Fruit fly (Drosophila melanogaster) whole organism, embryonic: Measurements from ENCODE around the gene Stim.

Experiments used
- CG1024 ChIP-seq: fragments of 200-800 bp; sonication (Bioruptor generic); IDR thresholded peaks from 2 replicates; pipeline ENCODE4 v1.3.6; 2022; ENCODE audit warnings: missing biosample characterization, missing genetic modification characterization
- CG10462 ChIP-seq: fragments of 200-800 bp; sonication (Bioruptor generic); optimal IDR thresholded peaks from 2 replicates; lab custom pipeline; 2016; ENCODE audit warnings: missing biosample characterization, missing genetic modification characterization
- CG11085 ChIP-seq: fragments of 200-800 bp; sonication (Bioruptor generic); IDR thresholded peaks from 2 replicates; pipeline ENCODE4 v1.3.6; 2022; ENCODE audit warnings: missing biosample characterization, missing genetic modification characterization
- CG12104 ChIP-seq: fragments of 200-800 bp; sonication (Bioruptor generic); optimal IDR thresholded peaks from 3 replicates; lab custom pipeline; 2016; ENCODE audit warnings: missing biosample characterization, missing genetic modification characterization
- CG15073 ChIP-seq: fragments of 200-800 bp; sonication (Bioruptor generic); optimal IDR thresholded peaks from 2 replicates; lab custom pipeline; 2016; ENCODE audit warnings: missing biosample characterization, missing genetic modification characterization
- CG17802 ChIP-seq: fragments of 200-800 bp; sonication (Bioruptor generic); optimal IDR thresholded peaks from 2 replicates; lab custom pipeline; 2018; ENCODE audit warnings: missing biosample characterization, mild to moderate bottlenecking, missing genetic modification characterization, moderate library complexity
- CG18619 ChIP-seq: fragments of 200-800 bp; sonication (Bioruptor generic); optimal IDR thresholded peaks from 3 replicates; lab custom pipeline; 2017; ENCODE audit warnings: missing biosample characterization, mild to moderate bottlenecking, missing genetic modification characterization
- CG18764 ChIP-seq: fragments of 200-800 bp; sonication (Bioruptor generic); optimal IDR thresholded peaks from 3 replicates; lab custom pipeline; 2016; ENCODE audit warnings: missing biosample characterization, missing genetic modification characterization
- CG2120 ChIP-seq: fragments of 200-800 bp; sonication (Bioruptor generic); optimal IDR thresholded peaks from 3 replicates; lab custom pipeline; 2016; ENCODE audit warnings: missing biosample characterization, missing genetic modification characterization
- CG2875 ChIP-seq: fragments of 200-800 bp; sonication (Bioruptor generic); optimal IDR thresholded peaks from 2 replicates; lab custom pipeline; 2017; ENCODE audit warnings: missing biosample characterization, mild to moderate bottlenecking, missing genetic modification characterization, missing genetic modification reagents
- CG4360 ChIP-seq: fragments of 200-800 bp; sonication (Bioruptor generic); IDR thresholded peaks from 2 replicates; pipeline ENCODE4 v1.3.6; 2022; ENCODE audit warnings: missing biosample characterization, missing genetic modification characterization
- CG4617 ChIP-seq: fragments of 200-800 bp; sonication (Bioruptor generic); optimal IDR thresholded peaks from 3 replicates; lab custom pipeline; 2016; ENCODE audit warnings: missing biosample characterization, missing genetic modification characterization, borderline replicate concordance
- CG4820 ChIP-seq: fragments of 200-800 bp; sonication (Bioruptor generic); optimal IDR thresholded peaks from 3 replicates; lab custom pipeline; 2016; ENCODE audit warnings: missing biosample characterization, missing genetic modification characterization
- CG5245 ChIP-seq: fragments of 200-800 bp; sonication (Bioruptor generic); optimal IDR thresholded peaks from 3 replicates; lab custom pipeline; 2016; ENCODE audit warnings: missing biosample characterization, missing genetic modification characterization
- CG7372 ChIP-seq: fragments of 200-800 bp; sonication (Bioruptor generic); IDR thresholded peaks from 2 replicates; pipeline ENCODE4 v1.3.6; 2022; ENCODE audit warnings: missing biosample characterization, missing genetic modification characterization
- CG7987 ChIP-seq: fragments of 200-800 bp; sonication (Bioruptor generic); optimal IDR thresholded peaks from 2 replicates; lab custom pipeline; 2018; ENCODE audit warnings: missing biosample characterization, mild to moderate bottlenecking, missing genetic modification characterization, moderate library complexity
- Camta ChIP-seq: fragments of 200-800 bp; sonication (Bioruptor generic); optimal IDR thresholded peaks from 2 replicates; lab custom pipeline; 2016; ENCODE audit warnings: missing biosample characterization, missing genetic modification characterization
- Dll ChIP-seq: fragments of 200-800 bp; sonication (Bioruptor generic); IDR thresholded peaks from 4 replicates; pipeline ENCODE4 v1.3.6; 2022; ENCODE audit warnings: missing biosample characterization, missing genetic modification characterization; ENCODE audit not compliant: partially characterized antibody
- Dp ChIP-seq: fragments of 200-800 bp; sonication (Bioruptor generic); optimal IDR thresholded peaks from 2 replicates; lab custom pipeline; 2018; ENCODE audit warnings: missing biosample characterization, mild to moderate bottlenecking, missing genetic modification characterization, moderate library complexity
- Dref ChIP-seq: fragments of 200-800 bp; sonication (Bioruptor generic); IDR thresholded peaks from 2 replicates; pipeline ENCODE4 v1.3.6; 2022; ENCODE audit warnings: missing biosample characterization, missing genetic modification characterization
- E2f2 ChIP-seq: fragments of 200-800 bp; sonication (Bioruptor generic); IDR thresholded peaks from 2 replicates; pipeline ENCODE4 v1.3.6; 2022; ENCODE audit warnings: missing biosample characterization, missing genetic modification characterization
- Hr78 ChIP-seq, 2 experiments: fragments of 200-800 bp in 1 of 2; fragments of >200 bp in 1 of 2; sonication (Bioruptor generic) in 1 of 2; optimal IDR thresholded peaks; 2 replicates each; lab custom pipeline; 2017 to 2019; ENCODE audit warnings: missing biosample characterization in 2 of 2, missing genetic modification characterization in 2 of 2, mild to moderate bottlenecking in 1 of 2, moderate library complexity in 1 of 2
- MBD-R2 ChIP-seq: fragments of 200-800 bp; sonication (Bioruptor generic); IDR thresholded peaks from 2 replicates; pipeline ENCODE4 v1.3.6; 2022; ENCODE audit warnings: missing biosample characterization, missing genetic modification characterization
- MESR4 ChIP-seq: fragments of 200-800 bp; sonication (Bioruptor generic); optimal IDR thresholded peaks from 2 replicates; lab custom pipeline; 2018; ENCODE audit warnings: missing biosample characterization, mild to moderate bottlenecking, missing genetic modification characterization, moderate library complexity
- NC2α ChIP-seq: fragments of 200-800 bp; sonication (Bioruptor generic); optimal IDR thresholded peaks from 2 replicates; lab custom pipeline; 2016; ENCODE audit warnings: missing biosample characterization, missing genetic modification characterization
- Pdp1 ChIP-seq, 2 experiments: fragments of 200-800 bp; sonication (Bioruptor generic); optimal IDR thresholded peaks; 3 replicates each; lab custom pipeline; 2016; ENCODE audit warnings: missing biosample characterization in 2 of 2, missing genetic modification characterization in 2 of 2, mild to moderate bottlenecking in 1 of 2, moderate library complexity in 1 of 2
- TFAM ChIP-seq: fragments of 200-800 bp; sonication (Bioruptor generic); optimal IDR thresholded peaks from 2 replicates; lab custom pipeline; 2017; ENCODE audit warnings: missing biosample characterization, missing genetic modification characterization, inconsistent platforms
- aop ChIP-seq: fragments of 200-800 bp; sonication (Bioruptor generic); IDR thresholded peaks from 2 replicates; pipeline ENCODE4 v1.3.6; 2022; ENCODE audit warnings: missing biosample characterization, missing genetic modification characterization
- dan ChIP-seq: fragments of 200-800 bp; sonication (Bioruptor generic); IDR thresholded peaks from 2 replicates; pipeline ENCODE4 v1.3.6; 2022; ENCODE audit warnings: missing biosample characterization, missing genetic modification characterization
- dmrt11E ChIP-seq: fragments of 200-800 bp; sonication (Bioruptor generic); optimal IDR thresholded peaks from 3 replicates; lab custom pipeline; 2018; ENCODE audit warnings: missing biosample characterization, mild to moderate bottlenecking, missing genetic modification characterization, moderate library complexity
- dmrt99B ChIP-seq: fragments of 200-800 bp; sonication (Bioruptor generic); optimal IDR thresholded peaks from 2 replicates; lab custom pipeline; 2018; ENCODE audit warnings: missing biosample characterization, mild to moderate bottlenecking, missing genetic modification characterization, moderate library complexity
- en ChIP-seq: fragments of 200-800 bp; sonication (Bioruptor generic); optimal IDR thresholded peaks from 2 replicates; lab custom pipeline; 2016; ENCODE audit warnings: missing biosample characterization, missing genetic modification characterization
- ewg ChIP-seq: fragments of 200-800 bp; sonication (Bioruptor generic); optimal IDR thresholded peaks from 3 replicates; lab custom pipeline; 2017; ENCODE audit warnings: mild to moderate bottlenecking, missing biosample characterization, missing genetic modification reagents, missing genetic modification characterization
- eyg ChIP-seq: fragments of 200-800 bp; sonication (Bioruptor generic); optimal IDR thresholded peaks from 3 replicates; lab custom pipeline; 2016; ENCODE audit warnings: missing biosample characterization, missing genetic modification characterization
- her ChIP-seq: fragments of 200-800 bp; sonication (Bioruptor generic); optimal IDR thresholded peaks from 2 replicates; lab custom pipeline; 2016; ENCODE audit warnings: missing biosample characterization, missing genetic modification characterization
- hkb ChIP-seq, 2 experiments: fragments of 200-800 bp in 1 of 2; fragments of >200 bp in 1 of 2; sonication (Bioruptor generic) in 1 of 2; IDR thresholded peaks in 1 of 2; optimal IDR thresholded peaks in 1 of 2; 2 replicates each; pipeline versions ENCODE4 v1.3.6 to Lab custom; 2017 to 2022; ENCODE audit warnings: missing biosample characterization in 1 of 2, missing genetic modification characterization in 1 of 2
- jigr1 ChIP-seq: fragments of 200-800 bp; sonication (Bioruptor generic); IDR thresholded peaks from 3 replicates; pipeline ENCODE4 v1.3.6; 2022; ENCODE audit warnings: missing biosample characterization, missing genetic modification characterization
- lmd ChIP-seq: fragments of 200-800 bp; sonication (Bioruptor generic); IDR thresholded peaks from 2 replicates; pipeline ENCODE4 v1.3.6; 2022; ENCODE audit warnings: missing biosample characterization, missing genetic modification characterization
- mirr ChIP-seq: fragments of 200-800 bp; sonication (Bioruptor generic); optimal IDR thresholded peaks from 3 replicates; lab custom pipeline; 2018; ENCODE audit warnings: missing biosample characterization, mild to moderate bottlenecking, missing genetic modification characterization
- onecut ChIP-seq: fragments of 200-800 bp; sonication (Bioruptor generic); IDR thresholded peaks from 2 replicates; pipeline ENCODE4 v1.3.6; 2022; ENCODE audit warnings: missing biosample characterization, missing genetic modification characterization
- org-1 ChIP-seq: fragments of 200-800 bp; sonication (Bioruptor generic); optimal IDR thresholded peaks from 2 replicates; lab custom pipeline; 2017; ENCODE audit warnings: missing biosample characterization, missing genetic modification characterization
- phol ChIP-seq: fragments of 200-800 bp; sonication (Bioruptor generic); optimal IDR thresholded peaks from 3 replicates; lab custom pipeline; 2018; ENCODE audit warnings: missing biosample characterization, mild to moderate bottlenecking, missing genetic modification characterization, moderate library complexity
- rib ChIP-seq: fragments of 200-800 bp; sonication (Bioruptor generic); IDR thresholded peaks from 2 replicates; pipeline ENCODE4 v1.3.6; 2022; ENCODE audit warnings: missing biosample characterization, missing genetic modification characterization
- schlank ChIP-seq: fragments of 200-800 bp; sonication (Bioruptor generic); optimal IDR thresholded peaks from 2 replicates; lab custom pipeline; 2018; ENCODE audit warnings: missing biosample characterization, mild to moderate bottlenecking, missing genetic modification characterization
- slou ChIP-seq: fragments of 200-800 bp; sonication (Bioruptor generic); optimal IDR thresholded peaks from 3 replicates; lab custom pipeline; 2016; ENCODE audit warnings: missing biosample characterization, missing genetic modification characterization
- so ChIP-seq: fragments of 200-800 bp; sonication (Bioruptor generic); IDR thresholded peaks from 3 replicates; pipeline ENCODE4 v1.3.6; 2022; ENCODE audit warnings: missing biosample characterization, missing genetic modification characterization
- sob ChIP-seq: fragments of 200-800 bp; sonication (Bioruptor generic); IDR thresholded peaks from 2 replicates; pipeline ENCODE4 v1.3.6; 2022; ENCODE audit warnings: missing biosample characterization, missing genetic modification characterization
- stwl ChIP-seq: fragments of 200-800 bp; sonication (Bioruptor generic); optimal IDR thresholded peaks from 3 replicates; lab custom pipeline; 2018; ENCODE audit warnings: missing biosample characterization, mild to moderate bottlenecking, missing genetic modification characterization, moderate library complexity
- unc-4 ChIP-seq: fragments of 200-800 bp; sonication (Bioruptor generic); IDR thresholded peaks from 2 replicates; pipeline ENCODE4 v1.3.6; 2022; ENCODE audit warnings: missing biosample characterization, missing genetic modification characterization; ENCODE audit not compliant: partially characterized antibody
- unpg ChIP-seq: fragments of 200-800 bp; sonication (Bioruptor generic); optimal IDR thresholded peaks from 3 replicates; lab custom pipeline; 2018; ENCODE audit warnings: missing biosample characterization, mild to moderate bottlenecking, missing genetic modification characterization, moderate library complexity

Gene Stim

DNA sequence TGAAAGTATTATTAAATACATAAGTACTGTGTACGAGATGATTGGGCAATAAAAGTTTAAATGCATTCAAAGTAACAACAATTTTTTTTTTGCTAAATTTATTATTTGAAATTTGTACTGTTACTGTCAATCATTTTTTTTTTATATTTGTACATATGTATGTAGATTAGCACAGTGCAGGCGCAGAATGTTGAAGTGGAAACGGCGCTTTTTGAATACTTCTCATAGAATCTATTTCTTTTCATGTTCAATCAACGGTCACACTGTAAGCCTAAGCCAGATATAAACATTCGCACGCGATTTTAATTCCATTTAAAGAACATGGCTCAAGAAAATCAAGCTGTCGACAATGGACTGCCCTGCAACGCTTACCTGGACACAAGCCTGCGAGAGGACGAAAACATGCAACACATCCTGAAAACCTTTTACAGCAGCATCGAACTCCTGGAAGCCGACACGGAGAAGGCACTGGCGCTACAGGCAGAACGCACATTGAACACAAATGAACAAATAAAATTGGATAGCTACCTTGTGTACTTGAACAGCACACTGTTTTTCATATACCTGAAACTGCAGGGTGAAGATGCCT is 4.6 kb upstream of the Stim start, which contains the start of gene Rrp47 (continued):
- TF ChIP-seq rib (GFP tag; lab: Robert Waterston, UW) (no peak), aop (no peak), mirr (GFP tag; lab: Kevin White, UChicago) (no peak), unpg (GFP tag; lab: Kevin White, UChicago) (no peak), CG1024 (GFP tag; lab: Robert Waterston, UW) (peak; percentile 76), CG15073 (GFP tag; lab: Kevin White, UChicago) (no peak), hkb (optimal IDR thresholded peaks at IDR 0.05; lab: Kevin White, UChicago) (no peak), hkb (GFP tag; IDR thresholded peaks at IDR 0.05; lab: Robert Waterston, UW) (0 out of 2 replicates have a peak, but pooled peaks have one; percentile 16), onecut (GFP tag; lab: Robert Waterston, UW) (no peak), Camta (GFP tag; lab: Kevin White, UChicago) (no peak), NC2α (GFP tag; lab: Kevin White, UChicago) (no peak), phol (tag; lab: Kevin White, UChicago) (peak; percentile 1), dan (GFP tag; lab: Robert Waterston, UW) (no peak), her (GFP tag; lab: Kevin White, UChicago) (peak; percentile 58), org-1 (GFP tag; lab: Kevin White, UChicago) (no peak), eyg (GFP tag; lab: Kevin White, UChicago) (no peak), slou (GFP tag; lab: Kevin White, UChicago) (no peak), unc-4 (GFP tag; lab: Robert Waterston, UW) (no peak), CG7987 (GFP tag; lab: Kevin White, UChicago) (no peak), jigr1 (GFP tag; lab: Robert Waterston, UW) (no peak), MESR4 (peak; percentile 83), CG4820 (GFP tag; lab: Kevin White, UChicago) (no peak), Dll (no peak), so (GFP tag; lab: Robert Waterston, UW) (no peak), en (GFP tag; lab: Kevin White, UChicago) (no peak), CG10462 (GFP tag; lab: Kevin White, UChicago) (no peak), Dp (GFP tag; lab: Kevin White, UChicago) (peak; percentile 14), CG7372 (GFP tag; lab: Robert Waterston, UW) (no peak), ewg (GFP tag; lab: Kevin White, UChicago) (peak; percentile 1), stwl (tag; lab: Kevin White, UChicago) (peak; percentile 78), CG11085 (no peak), dmrt99B (tag; lab: Kevin White, UChicago) (no peak), Hr78 (GFP tag; optimal IDR thresholded peaks at IDR 0.05; lab: Kevin White, UChicago) (no peak), Dref (GFP tag; lab: Robert Waterston, UW) (no peak), CG2120 (GFP tag; lab: Kevin White, UChicago) (no peak), lmd (GFP tag; lab: Robert Waterston, UW) (no peak), E2f2 (GFP tag; lab: Robert Waterston, UW) (no peak), CG4360 (GFP tag; lab: Robert Waterston, UW) (no peak), MBD-R2 (GFP tag; lab: Robert Waterston, UW) (peak; percentile 76), TFAM (GFP tag; lab: Kevin White, UChicago) (no peak), sob (GFP tag; lab: Robert Waterston, UW) (no peak), dmrt11E (tag; lab: Kevin White, UChicago) (no peak), CG12104 (GFP tag; lab: Kevin White, UChicago) (no peak), CG5245 (no peak), CG17802 (tag; lab: Kevin White, UChicago) (peak; percentile 86), CG18764 (GFP tag; lab: Kevin White, UChicago) (no peak), CG18619 (GFP tag; lab: Kevin White, UChicago) (no peak), Pdp1 (GFP tag; optimal IDR thresholded peaks at IDR 0.05; lab: Kevin White, UChicago) (peak in 1 of 2 experiments; percentile 7), schlank (tag; lab: Kevin White, UChicago) (no peak), CG4617 (peak; percentile 60), CG2875 (GFP tag; lab: Kevin White, UChicago) (no peak)
